Fruit fly (Drosophila melanogaster): ENCODE results near the gene sordd1.
"Not testable (repeated sequence)": the region's sequence is repeated elsewhere in the genome, so short reads cannot be mapped to it uniquely, and the experiment has no call there.

DNA sequence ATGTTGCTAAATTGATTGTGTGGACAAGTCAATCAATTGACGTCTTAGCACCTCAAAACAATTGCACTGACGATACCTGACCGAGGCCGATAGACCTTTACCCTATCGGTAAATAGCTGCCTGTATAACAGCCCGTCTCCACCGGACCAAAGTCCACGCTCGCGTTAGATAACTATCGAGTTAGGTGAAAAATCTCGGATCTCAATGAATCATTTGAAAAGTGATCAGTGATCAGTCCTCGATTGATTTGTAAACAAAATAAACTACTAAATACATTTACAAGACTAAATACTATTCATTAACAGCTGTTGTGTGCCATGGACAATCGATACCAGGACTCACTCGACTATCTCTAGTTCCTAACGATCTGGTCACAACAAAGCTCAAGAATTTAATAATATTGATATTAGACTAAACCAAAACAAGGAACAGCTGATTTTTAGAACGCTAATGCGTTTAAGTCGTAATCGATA, 3.3 kb upstream of the sordd1 start, which contains the start of the genes sordd2 and CG15602:
- not testable (repeated sequence) for TF ChIP-seq GATAe (GFP tag; conservative IDR thresholded peaks at IDR 0.05); MBD-R2 (GFP tag; IDR thresholded peaks at IDR 0.05); CG5245 (GFP tag; optimal IDR thresholded peaks at IDR 0.05); ranshi (GFP tag; IDR thresholded peaks at IDR 0.05); Gsc (GFP tag; IDR thresholded peaks at IDR 0.05); vfl (GFP tag; optimal IDR thresholded peaks at IDR 0.05); Hr3 (GFP tag; optimal IDR thresholded peaks at IDR 0.05); CG17612 (GFP tag; IDR thresholded peaks at IDR 0.05); Hmx (GFP tag; optimal IDR thresholded peaks at IDR 0.05); ab (GFP tag; optimal IDR thresholded peaks at IDR 0.05); CG12299 (tag; optimal IDR thresholded peaks at IDR 0.05); CG9437 (GFP tag; optimal IDR thresholded peaks at IDR 0.05); grau (tag; optimal IDR thresholded peaks at IDR 0.05)
